Worm (Caenorhabditis elegans) whole organism, L3 larva: Measurements from ENCODE around the gene R04D3.3.
A peak's percentile ranks its signal among the peaks of the same experiment; 100 is the strongest.

Experiments
- ZK546.5 ChIP-seq: sonication (generic microtip); optimal IDR thresholded peaks from 2 replicates; lab custom pipeline; 2017; ENCODE audit warnings: missing biosample characterization, missing genetic modification characterization
- aly-2 ChIP-seq: fragments of 150-350 bp; optimal IDR thresholded peaks from 2 replicates; lab custom pipeline; 2014; ENCODE audit warnings: missing biosample characterization, missing genetic modification characterization
- ama-1 ChIP-seq: fragments of 150-350 bp; optimal IDR thresholded peaks from 2 replicates; lab custom pipeline; 2018
- ceh-16 ChIP-seq: sonication (generic microtip); optimal IDR thresholded peaks from 2 replicates; lab custom pipeline; 2017; ENCODE audit warnings: missing biosample characterization, missing genetic modification characterization
- ceh-28 ChIP-seq: fragments of 150-350 bp; optimal IDR thresholded peaks from 2 replicates; lab custom pipeline; 2014; ENCODE audit warnings: missing biosample characterization, missing genetic modification reagents, missing genetic modification characterization
- ceh-82 ChIP-seq: fragments of 150-350 bp; optimal IDR thresholded peaks from 2 replicates; lab custom pipeline; 2014; ENCODE audit warnings: missing biosample characterization, missing genetic modification characterization
- ceh-9 ChIP-seq: sonication (generic microtip); optimal IDR thresholded peaks from 2 replicates; lab custom pipeline; 2018; ENCODE audit warnings: missing biosample characterization, missing genetic modification characterization
- egl-27 ChIP-seq: sonication (generic microtip); optimal IDR thresholded peaks from 4 replicates; lab custom pipeline; 2017; ENCODE audit warnings: missing biosample characterization, missing genetic modification reagents, missing genetic modification characterization
- egl-5 ChIP-seq: fragments of 150-350 bp; optimal IDR thresholded peaks from 2 replicates; lab custom pipeline; 2017; ENCODE audit warnings: missing biosample characterization, missing genetic modification reagents, missing genetic modification characterization, inconsistent platforms
- elt-1 ChIP-seq: fragments of 150-350 bp; optimal IDR thresholded peaks from 2 replicates; lab custom pipeline; 2014; ENCODE audit warnings: missing biosample characterization, missing genetic modification characterization
- elt-2 ChIP-seq: sonication (generic microtip); optimal IDR thresholded peaks from 2 replicates; lab custom pipeline; 2016; ENCODE audit warnings: missing genetic modification reagents, mild to moderate bottlenecking, missing genetic modification characterization, missing compliant biosample characterization
- eor-1 ChIP-seq, 2 experiments: fragments of 150-350 bp; optimal IDR thresholded peaks; 2 replicates each; lab custom pipeline; 2014 to 2018; ENCODE audit warnings: missing biosample characterization in 2 of 2, missing genetic modification characterization in 2 of 2
- fkh-10 ChIP-seq: sonication (generic microtip); optimal IDR thresholded peaks from 2 replicates; lab custom pipeline; 2017; ENCODE audit warnings: missing biosample characterization, missing genetic modification reagents, missing genetic modification characterization
- fkh-2 ChIP-seq: fragments of 150-350 bp; optimal IDR thresholded peaks from 2 replicates; lab custom pipeline; 2014; ENCODE audit warnings: missing biosample characterization, missing genetic modification reagents, missing genetic modification characterization
- fos-1 ChIP-seq: fragments of 150-350 bp; optimal IDR thresholded peaks from 2 replicates; lab custom pipeline; 2014; ENCODE audit warnings: missing biosample characterization, missing genetic modification characterization
- jun-1 ChIP-seq: fragments of 150-350 bp; optimal IDR thresholded peaks from 2 replicates; lab custom pipeline; 2014; ENCODE audit warnings: missing biosample characterization, missing genetic modification reagents, missing genetic modification characterization
- lin-15B ChIP-seq: fragments of 150-350 bp; optimal IDR thresholded peaks from 2 replicates; lab custom pipeline; 2014; ENCODE audit warnings: missing biosample characterization, missing genetic modification characterization
- lin-39 ChIP-seq: fragments of 150-350 bp; optimal IDR thresholded peaks from 2 replicates; lab custom pipeline; 2018; ENCODE audit warnings: missing biosample characterization, missing genetic modification reagents, missing genetic modification characterization
- lsy-12 ChIP-seq: sonication (generic microtip); optimal IDR thresholded peaks from 2 replicates; lab custom pipeline; 2016; ENCODE audit warnings: mild to moderate bottlenecking, missing genetic modification characterization, missing compliant biosample characterization
- mdl-1 ChIP-seq: fragments of 150-350 bp; optimal IDR thresholded peaks from 2 replicates; lab custom pipeline; 2014; ENCODE audit warnings: missing biosample characterization, missing genetic modification characterization
- nfya-1 ChIP-seq: sonication (generic microtip); optimal IDR thresholded peaks from 2 replicates; lab custom pipeline; 2017; ENCODE audit warnings: missing genetic modification characterization, mild to moderate bottlenecking, missing compliant biosample characterization, antibody characterized with exemption, moderate library complexity; ENCODE audit not compliant: insufficient read depth
- nhr-11 ChIP-seq: fragments of 150-350 bp; optimal IDR thresholded peaks from 2 replicates; lab custom pipeline; 2014; ENCODE audit warnings: missing biosample characterization, missing genetic modification characterization
- nhr-237 ChIP-seq: fragments of 150-350 bp; optimal IDR thresholded peaks from 2 replicates; lab custom pipeline; 2014; ENCODE audit warnings: missing biosample characterization, missing genetic modification characterization
- nhr-25 ChIP-seq: sonication (generic microtip); optimal IDR thresholded peaks from 2 replicates; lab custom pipeline; 2017; ENCODE audit warnings: missing biosample characterization, missing genetic modification characterization
- nhr-28 ChIP-seq: fragments of 150-350 bp; optimal IDR thresholded peaks from 2 replicates; lab custom pipeline; 2014; ENCODE audit warnings: missing biosample characterization, missing genetic modification characterization
- nhr-43 ChIP-seq: sonication (generic microtip); optimal IDR thresholded peaks from 2 replicates; lab custom pipeline; 2016; ENCODE audit warnings: mild to moderate bottlenecking, missing genetic modification characterization, missing compliant biosample characterization; ENCODE audit not compliant: poor library complexity, severe bottlenecking
- nhr-67 ChIP-seq: fragments of 150-350 bp; optimal IDR thresholded peaks from 2 replicates; lab custom pipeline; 2014; ENCODE audit warnings: missing biosample characterization, missing genetic modification characterization
- nhr-76 ChIP-seq: fragments of 150-350 bp; sonication (generic microtip); optimal IDR thresholded peaks from 5 replicates; lab custom pipeline; 2014; ENCODE audit warnings: missing biosample characterization, missing genetic modification characterization
- nhr-77 ChIP-seq: fragments of 150-350 bp; optimal IDR thresholded peaks from 2 replicates; lab custom pipeline; 2014; ENCODE audit warnings: missing biosample characterization, missing genetic modification characterization
- pha-4 ChIP-seq: fragments of 150-350 bp; optimal IDR thresholded peaks from 2 replicates; lab custom pipeline; 2014; ENCODE audit warnings: missing biosample characterization, missing genetic modification reagents, missing genetic modification characterization
- pqm-1 ChIP-seq: fragments of 150-350 bp; optimal IDR thresholded peaks from 2 replicates; lab custom pipeline; 2017; ENCODE audit warnings: missing biosample characterization, missing genetic modification characterization, inconsistent platforms
- sea-2 ChIP-seq: fragments of 150-350 bp; sonication (generic microtip); optimal IDR thresholded peaks from 4 replicates; lab custom pipeline; 2014; ENCODE audit warnings: missing biosample characterization, missing genetic modification reagents, missing genetic modification characterization
- skn-1 ChIP-seq: fragments of 150-350 bp; optimal IDR thresholded peaks from 2 replicates; lab custom pipeline; 2014; ENCODE audit warnings: missing biosample characterization, missing genetic modification characterization
- snpc-4 ChIP-seq: fragments of 150-350 bp; optimal IDR thresholded peaks from 2 replicates; lab custom pipeline; 2014; ENCODE audit warnings: missing biosample characterization, missing genetic modification characterization
- tbx-2 ChIP-seq: sonication (generic microtip); optimal IDR thresholded peaks from 2 replicates; lab custom pipeline; 2016; ENCODE audit warnings: mild to moderate bottlenecking, missing genetic modification characterization, missing compliant biosample characterization
- unc-39 ChIP-seq: sonication (generic microtip); optimal IDR thresholded peaks from 4 replicates; lab custom pipeline; 2017; ENCODE audit warnings: missing biosample characterization, missing genetic modification characterization
- unc-62 ChIP-seq: fragments of 150-350 bp; sonication (generic microtip); optimal IDR thresholded peaks from 4 replicates; lab custom pipeline; 2014; ENCODE audit warnings: missing biosample characterization, missing genetic modification reagents, missing genetic modification characterization
- zag-1 ChIP-seq: fragments of 150-350 bp; optimal IDR thresholded peaks from 2 replicates; lab custom pipeline; 2014; ENCODE audit warnings: missing biosample characterization, missing genetic modification characterization
- ztf-11 ChIP-seq: fragments of 150-350 bp; optimal IDR thresholded peaks from 2 replicates; lab custom pipeline; 2014; ENCODE audit warnings: missing biosample characterization, missing genetic modification characterization
- ztf-4 ChIP-seq: fragments of 150-350 bp; optimal IDR thresholded peaks from 2 replicates; lab custom pipeline; 2014; ENCODE audit warnings: missing biosample characterization, missing genetic modification characterization

The R04D3.3 gene

ce11 chrX:13310763-13311162 lies 20.3 kb upstream of the R04D3.3 start (continued):
- no peak for TF ChIP-seq ama-1
- no peak for TF ChIP-seq fkh-2 (tag; lab: Kevin White, UChicago)
- TF ChIP-seq aly-2 (tag; lab: Kevin White, UChicago), result no peak
- TF ChIP-seq nhr-237, result no peak
- no peak for TF ChIP-seq nfya-1 (tag; lab: Kevin White, UChicago)
- TF ChIP-seq ZK546.5 (tag; lab: Kevin White, UChicago), result no peak
- TF ChIP-seq ceh-9 (tag; lab: Kevin White, UChicago), result no peak
- TF ChIP-seq ceh-16 (tag; lab: Kevin White, UChicago), result no peak
- TF ChIP-seq mdl-1, result no peak
- no peak for TF ChIP-seq snpc-4
- no peak for TF ChIP-seq nhr-76 (tag; lab: Kevin White, UChicago)

ce11 chrX:13308745-13309144 lies 18.3 kb upstream of the R04D3.3 start, which contains the start of gene srxa-8:
Gene srxa-8 (minus strand): TSS chrX:13308845.
- TF ChIP-seq fkh-10 (GFP tag; lab: Kevin White, UChicago) (no peak), ceh-28 (tag; lab: Kevin White, UChicago) (no peak), jun-1 (tag; lab: Kevin White, UChicago) (no peak), lin-15B (tag; lab: Kevin White, UChicago) (no peak), ZK546.5 (tag; lab: Kevin White, UChicago) (no peak), mdl-1 (no peak), unc-62 (GFP tag; lab: Kevin White, UChicago) (no peak), aly-2 (tag; lab: Kevin White, UChicago) (no peak), pha-4 (tag; lab: Kevin White, UChicago) (no peak), pqm-1 (tag; lab: Kevin White, UChicago) (no peak), nhr-237 (no peak), sea-2 (GFP tag; lab: Kevin White, UChicago) (no peak), elt-1 (tag; lab: Kevin White, UChicago) (no peak), elt-2 (tag; lab: Kevin White, UChicago) (no peak), nhr-25 (tag; lab: Kevin White, UChicago) (no peak), ceh-9 (tag; lab: Kevin White, UChicago) (no peak), nhr-43 (tag; lab: Kevin White, UChicago) (no peak)
- TF ChIP-seq, all 47 proteins: peak for 0

ce11 chrX:13307852-13308251 lies 17.4 kb upstream of the R04D3.3 start:
- TF ChIP-seq ceh-9 (tag; lab: Kevin White, UChicago) (no peak), nfya-1 (tag; lab: Kevin White, UChicago) (peak; percentile 8), nhr-43 (tag; lab: Kevin White, UChicago) (peak; percentile 7), nhr-67 (tag; lab: Kevin White, UChicago) (no peak), lin-15B (tag; lab: Kevin White, UChicago) (no peak), ceh-16 (tag; lab: Kevin White, UChicago) (no peak), aly-2 (tag; lab: Kevin White, UChicago) (no peak), ceh-28 (tag; lab: Kevin White, UChicago) (no peak), ama-1 (no peak), mdl-1 (no peak), sea-2 (GFP tag; lab: Kevin White, UChicago) (no peak), ZK546.5 (tag; lab: Kevin White, UChicago) (no peak)

ce11 chrX:13306869-13307446 lies 16.5 kb upstream of the R04D3.3 start:
- TF ChIP-seq skn-1 (tag; lab: Kevin White, UChicago), result peak; percentile 48
- peak in 1 of 2 experiments; percentile 42 for TF ChIP-seq eor-1 (tag; optimal IDR thresholded peaks at IDR 0.05; lab: Kevin White, UChicago)
- no peak for TF ChIP-seq nhr-11 (tag; lab: Kevin White, UChicago)
- TF ChIP-seq ztf-4 (tag; lab: Kevin White, UChicago), result no peak
- TF ChIP-seq nhr-77 (tag; lab: Kevin White, UChicago), result no peak
- TF ChIP-seq fos-1, result no peak
- TF ChIP-seq tbx-2 (tag; lab: Kevin White, UChicago), result peak; percentile 83
- peak; percentile 19 for TF ChIP-seq nhr-25 (tag; lab: Kevin White, UChicago)
- TF ChIP-seq nhr-28 (tag; lab: Kevin White, UChicago), result no peak
- peak; percentile 65 for TF ChIP-seq unc-62 (GFP tag; lab: Kevin White, UChicago)
- peak; percentile 14 for TF ChIP-seq ceh-28 (tag; lab: Kevin White, UChicago)
- TF ChIP-seq zag-1 (tag; lab: Kevin White, UChicago), result no peak
- peak; percentile 64 for TF ChIP-seq ceh-82
- no peak for TF ChIP-seq aly-2 (tag; lab: Kevin White, UChicago)
- peak; percentile 55 for TF ChIP-seq elt-2 (tag; lab: Kevin White, UChicago)
- TF ChIP-seq egl-27 (tag; lab: Kevin White, UChicago), result peak; percentile 83
- no peak for TF ChIP-seq nhr-237
- peak; percentile 36 for TF ChIP-seq snpc-4
- peak; percentile 68 for TF ChIP-seq nfya-1 (tag; lab: Kevin White, UChicago)
- TF ChIP-seq ceh-16 (tag; lab: Kevin White, UChicago), result no peak
- peak; percentile 75 for TF ChIP-seq lin-39 (tag; lab: Kevin White, UChicago)
- TF ChIP-seq ceh-9 (tag; lab: Kevin White, UChicago), result peak; percentile 34
- no peak for TF ChIP-seq mdl-1
- TF ChIP-seq fkh-10 (GFP tag; lab: Kevin White, UChicago), result peak; percentile 25
- no peak for TF ChIP-seq fkh-2 (tag; lab: Kevin White, UChicago)
- no peak for TF ChIP-seq pha-4 (tag; lab: Kevin White, UChicago)
- no peak for TF ChIP-seq ZK546.5 (tag; lab: Kevin White, UChicago)
- TF ChIP-seq ztf-11 (tag; lab: Kevin White, UChicago), result no peak
- TF ChIP-seq pqm-1 (tag; lab: Kevin White, UChicago), result peak; percentile 1
- peak; percentile 95 for TF ChIP-seq lsy-12 (tag; lab: Kevin White, UChicago)
- peak; percentile 36 for TF ChIP-seq lin-15B (tag; lab: Kevin White, UChicago)
- TF ChIP-seq ama-1, result no peak
- TF ChIP-seq egl-5 (tag; lab: Kevin White, UChicago), result peak; percentile 54
- TF ChIP-seq unc-39, result no peak
- TF ChIP-seq jun-1 (tag; lab: Kevin White, UChicago), result peak; percentile 76
- TF ChIP-seq nhr-43 (tag; lab: Kevin White, UChicago), result peak; percentile 85
